Fruit fly (Drosophila melanogaster) whole organism, embryonic: Measurements from ENCODE around the gene Shc.
A peak's percentile ranks its signal among the peaks of the same experiment; 100 is the strongest.

ENCODE experiments used
- Atf6 ChIP-seq: fragments of 200-800 bp; sonication (Bioruptor generic); IDR thresholded peaks from 2 replicates; pipeline ENCODE4 v1.3.6; 2022; ENCODE audit warnings: missing biosample characterization, missing genetic modification characterization
- CG11247 ChIP-seq: fragments of 200-800 bp; sonication (Bioruptor generic); IDR thresholded peaks from 2 replicates; pipeline ENCODE4 v1.3.6; 2022; ENCODE audit warnings: missing biosample characterization, missing genetic modification characterization
- CG12236 ChIP-seq: fragments of 200-800 bp; sonication (Bioruptor generic); optimal IDR thresholded peaks from 2 replicates; lab custom pipeline; 2016; ENCODE audit warnings: missing biosample characterization, missing genetic modification characterization
- CG12942 ChIP-seq: fragments of 200-800 bp; sonication (Bioruptor generic); optimal IDR thresholded peaks from 3 replicates; lab custom pipeline; 2016; ENCODE audit warnings: missing biosample characterization, missing genetic modification characterization
- CG13296 ChIP-seq: fragments of 200-800 bp; sonication (Bioruptor generic); optimal IDR thresholded peaks from 3 replicates; lab custom pipeline; 2018; ENCODE audit warnings: missing biosample characterization, mild to moderate bottlenecking, missing genetic modification characterization
- CG15696 ChIP-seq: fragments of 200-800 bp; sonication (Bioruptor generic); optimal IDR thresholded peaks from 2 replicates; lab custom pipeline; 2019; ENCODE audit warnings: missing biosample characterization, mild to moderate bottlenecking, missing genetic modification characterization, moderate library complexity
- CG17359 ChIP-seq: fragments of 200-800 bp; sonication (Bioruptor generic); optimal IDR thresholded peaks from 3 replicates; lab custom pipeline; 2018; ENCODE audit warnings: missing biosample characterization, mild to moderate bottlenecking, missing genetic modification characterization, moderate library complexity
- CG17568 ChIP-seq: fragments of 200-800 bp; sonication (Bioruptor generic); optimal IDR thresholded peaks from 2 replicates; lab custom pipeline; 2018; ENCODE audit warnings: missing biosample characterization, mild to moderate bottlenecking, missing genetic modification characterization, moderate library complexity
- CG17802 ChIP-seq: fragments of 200-800 bp; sonication (Bioruptor generic); optimal IDR thresholded peaks from 2 replicates; lab custom pipeline; 2018; ENCODE audit warnings: missing biosample characterization, mild to moderate bottlenecking, missing genetic modification characterization, moderate library complexity
- CG17829 ChIP-seq: fragments of 200-800 bp; optimal IDR thresholded peaks from 2 replicates; lab custom pipeline; 2019; ENCODE audit warnings: missing biosample characterization, mild to moderate bottlenecking, missing genetic modification characterization, moderate library complexity
- CG2199 ChIP-seq: fragments of 200-800 bp; sonication (Bioruptor generic); IDR thresholded peaks from 3 replicates; pipeline ENCODE4 v1.3.6; 2022; ENCODE audit warnings: missing biosample characterization, missing genetic modification characterization
- CG3163 ChIP-seq: fragments of 200-800 bp; sonication (Bioruptor generic); optimal IDR thresholded peaks from 3 replicates; lab custom pipeline; 2016; ENCODE audit warnings: missing biosample characterization, missing genetic modification characterization
- CG3407 ChIP-seq: fragments of 200-800 bp; sonication (Bioruptor generic); optimal IDR thresholded peaks from 2 replicates; lab custom pipeline; 2018; ENCODE audit warnings: missing biosample characterization, mild to moderate bottlenecking, missing genetic modification characterization
- CG6791 ChIP-seq: fragments of 200-800 bp; sonication (Bioruptor generic); IDR thresholded peaks from 3 replicates; pipeline ENCODE4 v1.3.6; 2022; ENCODE audit warnings: missing biosample characterization, missing genetic modification characterization; ENCODE audit not compliant: partially characterized antibody
- CG6854 ChIP-seq: fragments of 200-800 bp; sonication (Bioruptor generic); optimal IDR thresholded peaks from 3 replicates; lab custom pipeline; 2017; ENCODE audit warnings: missing biosample characterization, mild to moderate bottlenecking, missing genetic modification characterization
- CG7372 ChIP-seq: fragments of 200-800 bp; sonication (Bioruptor generic); IDR thresholded peaks from 2 replicates; pipeline ENCODE4 v1.3.6; 2022; ENCODE audit warnings: missing biosample characterization, missing genetic modification characterization
- CG9876 ChIP-seq: fragments of 200-800 bp; sonication (Bioruptor generic); optimal IDR thresholded peaks from 2 replicates; lab custom pipeline; 2016; ENCODE audit warnings: missing biosample characterization, missing genetic modification characterization
- Dad ChIP-seq: fragments of 200-800 bp; sonication (Bioruptor generic); optimal IDR thresholded peaks from 3 replicates; lab custom pipeline; 2016; ENCODE audit warnings: missing biosample characterization, missing genetic modification characterization
- Dip2 ChIP-seq: fragments of 200-800 bp; sonication (Bioruptor generic); IDR thresholded peaks from 2 replicates; pipeline ENCODE4 v1.3.6; 2022; ENCODE audit warnings: missing biosample characterization, missing genetic modification characterization
- E2f2 ChIP-seq: fragments of 200-800 bp; sonication (Bioruptor generic); IDR thresholded peaks from 2 replicates; pipeline ENCODE4 v1.3.6; 2022; ENCODE audit warnings: missing biosample characterization, missing genetic modification characterization
- HLH3B ChIP-seq: fragments of 200-800 bp; sonication (Bioruptor generic); IDR thresholded peaks from 2 replicates; pipeline ENCODE4 v1.3.6; 2022; ENCODE audit warnings: missing biosample characterization, missing genetic modification characterization
- HLHmδ ChIP-seq: fragments of 200-800 bp; sonication (Bioruptor generic); optimal IDR thresholded peaks from 2 replicates; lab custom pipeline; 2018; ENCODE audit warnings: missing biosample characterization, mild to moderate bottlenecking, missing genetic modification characterization, moderate library complexity
- Hey ChIP-seq: fragments of 200-800 bp; sonication (Bioruptor generic); optimal IDR thresholded peaks from 3 replicates; lab custom pipeline; 2018; ENCODE audit warnings: missing biosample characterization, mild to moderate bottlenecking, missing genetic modification characterization
- MBD-R2 ChIP-seq: fragments of 200-800 bp; sonication (Bioruptor generic); IDR thresholded peaks from 2 replicates; pipeline ENCODE4 v1.3.6; 2022; ENCODE audit warnings: missing biosample characterization, missing genetic modification characterization
- NK7.1 ChIP-seq: fragments of 200-800 bp; sonication (Bioruptor generic); optimal IDR thresholded peaks from 3 replicates; lab custom pipeline; 2016; ENCODE audit warnings: missing biosample characterization, missing genetic modification characterization
- Neu2 ChIP-seq: fragments of 200-800 bp; sonication (Bioruptor generic); optimal IDR thresholded peaks from 3 replicates; lab custom pipeline; 2016; ENCODE audit warnings: missing biosample characterization, missing genetic modification characterization, borderline replicate concordance
- PHDP ChIP-seq: fragments of 200-800 bp; sonication (Bioruptor generic); optimal IDR thresholded peaks from 3 replicates; lab custom pipeline; 2018; ENCODE audit warnings: missing biosample characterization, mild to moderate bottlenecking, missing genetic modification characterization, moderate library complexity
- Stat92E ChIP-seq, 3 experiments: fragments of >200 bp in 2 of 3; fragments of 200-800 bp in 1 of 3; sonication (Bioruptor generic) in 1 of 3; optimal IDR thresholded peaks; 2 replicates each; lab custom pipeline; 2017 to 2019; ENCODE audit warnings: missing biosample characterization in 3 of 3, missing genetic modification characterization in 3 of 3, mild to moderate bottlenecking in 1 of 3, moderate library complexity in 1 of 3
- TFAM ChIP-seq: fragments of 200-800 bp; sonication (Bioruptor generic); optimal IDR thresholded peaks from 2 replicates; lab custom pipeline; 2017; ENCODE audit warnings: missing biosample characterization, missing genetic modification characterization, inconsistent platforms
- Usf ChIP-seq: fragments of 200-800 bp; sonication (Bioruptor generic); optimal IDR thresholded peaks from 2 replicates; lab custom pipeline; 2017; ENCODE audit warnings: missing genotype, missing biosample characterization, missing genetic modification characterization
- al ChIP-seq: fragments of 200-800 bp; sonication (Bioruptor generic); IDR thresholded peaks from 2 replicates; pipeline ENCODE4 v1.3.6; 2022; ENCODE audit warnings: missing biosample characterization, missing genetic modification characterization
- amos ChIP-seq: fragments of 200-800 bp; sonication (Bioruptor generic); IDR thresholded peaks from 2 replicates; pipeline ENCODE4 v1.3.6; 2022; ENCODE audit warnings: missing biosample characterization, missing genetic modification characterization; ENCODE audit not compliant: partially characterized antibody
- cad ChIP-seq: fragments of >200 bp; optimal IDR thresholded peaks from 2 replicates; lab custom pipeline; 2017; ENCODE audit warnings: missing biosample characterization, missing genetic modification characterization
- chinmo ChIP-seq: fragments of 200-800 bp; sonication (Bioruptor generic); IDR thresholded peaks from 4 replicates; pipeline ENCODE4 v1.3.6; 2022; ENCODE audit warnings: missing biosample characterization, missing genetic modification characterization; ENCODE audit not compliant: partially characterized antibody
- ci ChIP-seq: fragments of 200-800 bp; sonication (Bioruptor generic); IDR thresholded peaks from 3 replicates; pipeline ENCODE4 v1.3.6; 2022; ENCODE audit warnings: missing biosample characterization, missing genetic modification characterization
- dpn ChIP-seq, 2 experiments: fragments of 200-800 bp; sonication (Bioruptor generic); optimal IDR thresholded peaks; 3 replicates each; lab custom pipeline; 2016; ENCODE audit warnings: missing biosample characterization in 2 of 2, missing genetic modification characterization in 2 of 2
- ems ChIP-seq: fragments of 200-800 bp; sonication (Bioruptor generic); optimal IDR thresholded peaks from 3 replicates; lab custom pipeline; 2016; ENCODE audit warnings: missing biosample characterization, missing genetic modification characterization
- fd3F ChIP-seq: fragments of 200-800 bp; sonication (Bioruptor generic); optimal IDR thresholded peaks from 2 replicates; lab custom pipeline; 2018; ENCODE audit warnings: missing biosample characterization, mild to moderate bottlenecking, missing genetic modification characterization, moderate library complexity
- grau ChIP-seq: fragments of 200-800 bp; optimal IDR thresholded peaks from 3 replicates; lab custom pipeline; 2019; ENCODE audit warnings: missing biosample characterization, mild to moderate bottlenecking, missing genetic modification characterization, moderate library complexity
- gro ChIP-seq: fragments of 200-800 bp; sonication (Bioruptor generic); optimal IDR thresholded peaks from 2 replicates; lab custom pipeline; 2016; ENCODE audit warnings: missing biosample characterization, missing genetic modification characterization
- maf-S ChIP-seq: fragments of 200-800 bp; sonication (Bioruptor generic); optimal IDR thresholded peaks from 2 replicates; lab custom pipeline; 2016; ENCODE audit warnings: missing biosample characterization, missing genetic modification characterization
- rib ChIP-seq: fragments of 200-800 bp; sonication (Bioruptor generic); IDR thresholded peaks from 2 replicates; pipeline ENCODE4 v1.3.6; 2022; ENCODE audit warnings: missing biosample characterization, missing genetic modification characterization
- slp2 ChIP-seq: fragments of 200-800 bp; sonication (Bioruptor generic); optimal IDR thresholded peaks from 2 replicates; lab custom pipeline; 2016; ENCODE audit warnings: missing biosample characterization, missing genetic modification characterization
- sqz ChIP-seq: fragments of 200-800 bp; sonication (Bioruptor generic); optimal IDR thresholded peaks from 3 replicates; lab custom pipeline; 2018; ENCODE audit warnings: missing biosample characterization, mild to moderate bottlenecking, missing genetic modification characterization
- ssp ChIP-seq: fragments of 200-800 bp; sonication (Bioruptor generic); IDR thresholded peaks from 2 replicates; pipeline ENCODE4 v1.3.6; 2022; ENCODE audit warnings: missing biosample characterization, missing genetic modification characterization
- stc ChIP-seq: fragments of 200-800 bp; sonication (Bioruptor generic); IDR thresholded peaks from 2 replicates; pipeline ENCODE4 v1.3.6; 2022; ENCODE audit warnings: missing biosample characterization, missing genetic modification characterization
- twi ChIP-seq: fragments of 200-800 bp; optimal IDR thresholded peaks from 2 replicates; lab custom pipeline; 2019; ENCODE audit warnings: missing biosample characterization, mild to moderate bottlenecking, missing genetic modification characterization, moderate library complexity
- wdn ChIP-seq: fragments of 200-800 bp; sonication (Bioruptor generic); IDR thresholded peaks from 2 replicates; pipeline ENCODE4 v1.3.6; 2022; ENCODE audit warnings: missing biosample characterization, missing genetic modification characterization

The Shc gene

dm6 chr3L:9429665-9430607 is 3.1 kb downstream of the Shc start, which contains the start of the genes RpS17 and MTF-1 (continued):
- peak; percentile 30 for TF ChIP-seq CG3407 (GFP tag; lab: Kevin White, UChicago)
- no peak for TF ChIP-seq Hey (tag; lab: Kevin White, UChicago)
- TF ChIP-seq CG13296 (GFP tag; lab: Kevin White, UChicago) = peak; percentile 58
- TF ChIP-seq CG9876 = peak; percentile 32
- TF ChIP-seq CG17359 = peak; percentile 37
- TF ChIP-seq Usf (GFP tag; lab: Kevin White, UChicago) = peak; percentile 1
- TF ChIP-seq CG3163 = peak; percentile 39
- TF ChIP-seq CG17568 (GFP tag; lab: Kevin White, UChicago) = peak; percentile 78
- TF ChIP-seq Atf6 = no peak
- peak; percentile 30 for TF ChIP-seq CG12236 (GFP tag; lab: Kevin White, UChicago)
- TF ChIP-seq al = no peak
- no peak for TF ChIP-seq ssp (GFP tag; lab: Robert Waterston, UW)
- TF ChIP-seq rib (GFP tag; lab: Robert Waterston, UW) = no peak
- TF ChIP-seq grau (tag; lab: Kevin White, UChicago) = peak; percentile 40
- TF ChIP-seq CG17802 = no peak
- peak; percentile 43; the same call in 1 of the 2 replicates for TF ChIP-seq MBD-R2 (GFP tag; lab: Robert Waterston, UW)
- TF ChIP-seq sqz (GFP tag; lab: Kevin White, UChicago) = peak; percentile 40
- no peak; the same call in 1 of the 2 replicates for TF ChIP-seq CG7372
- TF ChIP-seq CG11247 (GFP tag; lab: Robert Waterston, UW) = no peak
- 0 out of 2 replicates have a peak, but pooled peaks have one; percentile 11 for TF ChIP-seq wdn
- TF ChIP-seq cad (GFP tag; lab: Kevin White, UChicago) = no peak
- no peak for TF ChIP-seq NK7.1
- peak; percentile 41 for TF ChIP-seq CG6854 (GFP tag; lab: Kevin White, UChicago)
- peak; percentile 25 for TF ChIP-seq CG12942 (GFP tag; lab: Kevin White, UChicago)
- no peak for TF ChIP-seq ems (GFP tag; lab: Kevin White, UChicago)
- peak; percentile 90 for TF ChIP-seq ci (GFP tag; lab: Robert Waterston, UW)
- no peak; the same call in 1 of the 2 replicates for TF ChIP-seq amos (GFP tag; lab: Robert Waterston, UW)
- TF ChIP-seq PHDP (tag; lab: Kevin White, UChicago) = peak; percentile 66
- no peak for TF ChIP-seq twi (tag; lab: Kevin White, UChicago)
- TF ChIP-seq CG17829 = peak; percentile 28
- no peak for TF ChIP-seq CG6791 (GFP tag; lab: Robert Waterston, UW)
- peak; percentile 6 for TF ChIP-seq Dad
- TF ChIP-seq Neu2 (GFP tag; lab: Kevin White, UChicago) = no peak
- no peak for TF ChIP-seq chinmo (GFP tag; lab: Robert Waterston, UW)
- peak in 1 of 2 experiments; percentile 11 for TF ChIP-seq dpn (GFP tag; optimal IDR thresholded peaks at IDR 0.05; lab: Kevin White, UChicago)
- peak; percentile 4 for TF ChIP-seq gro (GFP tag; lab: Kevin White, UChicago)
- peak; percentile 4 for TF ChIP-seq maf-S (GFP tag; lab: Kevin White, UChicago)
- TF ChIP-seq Dip2 = no peak
- peak; percentile 40 for TF ChIP-seq fd3F (GFP tag; lab: Kevin White, UChicago)
- TF ChIP-seq CG2199 = no peak
- TF ChIP-seq TFAM = no peak
- TF ChIP-seq E2f2 = peak; percentile 32; the same call in 1 of the 2 replicates
- TF ChIP-seq Stat92E (GFP tag; optimal IDR thresholded peaks at IDR 0.05; lab: Kevin White, UChicago) = peak in 1 of 3 experiments; percentile 30
- peak; percentile 26 for TF ChIP-seq slp2 (GFP tag; lab: Kevin White, UChicago)
- no peak for TF ChIP-seq CG15696 (tag; lab: Kevin White, UChicago)
- peak; percentile 34; the same call in 1 of the 2 replicates for TF ChIP-seq HLH3B (GFP tag; lab: Robert Waterston, UW)
- TF ChIP-seq HLHmδ (GFP tag; lab: Kevin White, UChicago) = peak; percentile 27
- peak; percentile 10; the same call in 1 of the 2 replicates for TF ChIP-seq stc (GFP tag; lab: Robert Waterston, UW)
